Worm (Caenorhabditis elegans) whole organism, L2 larva: Measurements from ENCODE around the gene pfas-1.
A peak's percentile ranks its signal among the peaks of the same experiment; 100 is the strongest.

Experiments
- C34F6.9 ChIP-seq: fragments of 150-350 bp; optimal IDR thresholded peaks from 2 replicates; lab custom pipeline; 2014; ENCODE audit warnings: missing biosample characterization, missing genetic modification characterization
- F13H6.1 ChIP-seq: sonication (generic microtip); optimal IDR thresholded peaks from 2 replicates; lab custom pipeline; 2016; ENCODE audit warnings: missing genetic modification characterization, missing compliant biosample characterization
- R02D3.7 ChIP-seq: fragments of 150-350 bp; optimal IDR thresholded peaks from 2 replicates; lab custom pipeline; 2014; ENCODE audit warnings: missing biosample characterization, missing genetic modification characterization
- Y55F3AM.14 ChIP-seq: fragments of 200-800 bp; sonication (Bioruptor generic); optimal IDR thresholded peaks from 2 replicates; lab custom pipeline; 2018; ENCODE audit warnings: mild to moderate bottlenecking, missing genetic modification characterization, missing compliant biosample characterization
- ZK546.5 ChIP-seq: sonication (generic microtip); optimal IDR thresholded peaks from 2 replicates; lab custom pipeline; 2017; ENCODE audit warnings: missing biosample characterization, missing genetic modification characterization
- alr-1 ChIP-seq: fragments of 150-350 bp; optimal IDR thresholded peaks from 2 replicates; lab custom pipeline; 2014; ENCODE audit warnings: missing biosample characterization, missing genetic modification characterization
- aly-2 ChIP-seq: fragments of 150-350 bp; optimal IDR thresholded peaks from 2 replicates; lab custom pipeline; 2014; ENCODE audit warnings: missing biosample characterization, missing genetic modification characterization
- ama-1 ChIP-seq: fragments of 150-350 bp; optimal IDR thresholded peaks from 2 replicates; lab custom pipeline; 2018; ENCODE audit warnings: inconsistent platforms
- blmp-1 ChIP-seq: sonication (generic microtip); optimal IDR thresholded peaks from 2 replicates; lab custom pipeline; 2017; ENCODE audit warnings: missing genetic modification characterization, mild to moderate bottlenecking, missing compliant biosample characterization, antibody characterized with exemption, moderate library complexity; ENCODE audit not compliant: insufficient read depth
- ceh-16 ChIP-seq: fragments of 150-350 bp; optimal IDR thresholded peaks from 2 replicates; lab custom pipeline; 2014; ENCODE audit warnings: missing biosample characterization, missing genetic modification characterization
- ceh-82 ChIP-seq: fragments of 150-350 bp; optimal IDR thresholded peaks from 2 replicates; lab custom pipeline; 2014; ENCODE audit warnings: missing biosample characterization, missing genetic modification characterization
- crh-2 ChIP-seq: sonication (generic microtip); optimal IDR thresholded peaks from 2 replicates; lab custom pipeline; 2017; ENCODE audit warnings: missing biosample characterization, missing genetic modification characterization
- dmd-4 ChIP-seq: sonication (generic microtip); optimal IDR thresholded peaks from 2 replicates; lab custom pipeline; 2017; ENCODE audit warnings: missing biosample characterization, missing genetic modification characterization
- egl-27 ChIP-seq: sonication (generic microtip); optimal IDR thresholded peaks from 3 replicates; lab custom pipeline; 2017; ENCODE audit warnings: missing biosample characterization, missing genetic modification reagents, missing genetic modification characterization
- elt-1 ChIP-seq: fragments of 150-350 bp; optimal IDR thresholded peaks from 2 replicates; lab custom pipeline; 2014; ENCODE audit warnings: missing biosample characterization, missing genetic modification characterization
- elt-3 ChIP-seq: sonication (generic microtip); optimal IDR thresholded peaks from 2 replicates; lab custom pipeline; 2017; ENCODE audit warnings: missing biosample characterization, missing genetic modification characterization
- fos-1 ChIP-seq: fragments of 150-350 bp; optimal IDR thresholded peaks from 2 replicates; lab custom pipeline; 2014; ENCODE audit warnings: missing biosample characterization, missing genetic modification characterization
- gmeb-1 ChIP-seq: fragments of 150-350 bp; optimal IDR thresholded peaks from 2 replicates; lab custom pipeline; 2014; ENCODE audit warnings: missing biosample characterization, missing genetic modification characterization
- lin-11 ChIP-seq: fragments of 150-350 bp; sonication (generic microtip); optimal IDR thresholded peaks from 2 replicates; lab custom pipeline; 2014; ENCODE audit warnings: missing biosample characterization, missing genetic modification characterization, inconsistent platforms, mixed read lengths
- lin-13 ChIP-seq: fragments of 150-350 bp; optimal IDR thresholded peaks from 2 replicates; lab custom pipeline; 2014; ENCODE audit warnings: missing biosample characterization, missing genetic modification reagents, missing genetic modification characterization
- lin-39 ChIP-seq: fragments of 150-350 bp; optimal IDR thresholded peaks from 2 replicates; lab custom pipeline; 2014; ENCODE audit warnings: missing biosample characterization, missing genetic modification reagents, missing genetic modification characterization
- lsy-2 ChIP-seq, 2 experiments: fragments of 150-350 bp in 1 of 2; sonication (generic microtip) in 1 of 2; optimal IDR thresholded peaks; 2 replicates each; lab custom pipeline; 2014 to 2017; ENCODE audit warnings: missing biosample characterization in 2 of 2, missing genetic modification characterization in 2 of 2
- mab-5 ChIP-seq: fragments of 150-350 bp; optimal IDR thresholded peaks from 2 replicates; lab custom pipeline; 2014; ENCODE audit warnings: missing biosample characterization, missing genetic modification characterization
- mbf-1 ChIP-seq: sonication (generic microtip); optimal IDR thresholded peaks from 2 replicates; lab custom pipeline; 2017; ENCODE audit warnings: missing biosample characterization, missing genetic modification characterization
- mdl-1 ChIP-seq, 2 experiments: fragments of 150-350 bp in 1 of 2; sonication (generic microtip) in 1 of 2; optimal IDR thresholded peaks; 2 replicates each; lab custom pipeline; 2017; ENCODE audit warnings: missing biosample characterization in 2 of 2, missing genetic modification characterization in 2 of 2
- nhr-10 ChIP-seq: sonication (generic microtip); optimal IDR thresholded peaks from 2 replicates; lab custom pipeline; 2017; ENCODE audit warnings: missing biosample characterization, missing genetic modification characterization
- nhr-11 ChIP-seq: fragments of 150-350 bp; optimal IDR thresholded peaks from 2 replicates; lab custom pipeline; 2014; ENCODE audit warnings: missing biosample characterization, missing genetic modification characterization
- nhr-12 ChIP-seq: fragments of 150-350 bp; optimal IDR thresholded peaks from 2 replicates; lab custom pipeline; 2014; ENCODE audit warnings: missing biosample characterization, missing genetic modification characterization
- nhr-129 ChIP-seq: fragments of 150-350 bp; optimal IDR thresholded peaks from 2 replicates; lab custom pipeline; 2014; ENCODE audit warnings: missing biosample characterization, missing genetic modification characterization
- nhr-21 ChIP-seq: fragments of 150-350 bp; optimal IDR thresholded peaks from 2 replicates; lab custom pipeline; 2014; ENCODE audit warnings: missing biosample characterization, missing genetic modification characterization
- nhr-23 ChIP-seq: fragments of 150-350 bp; optimal IDR thresholded peaks from 2 replicates; lab custom pipeline; 2014; ENCODE audit warnings: missing biosample characterization, missing genetic modification reagents, missing genetic modification characterization
- nhr-237 ChIP-seq: fragments of 150-350 bp; optimal IDR thresholded peaks from 2 replicates; lab custom pipeline; 2014; ENCODE audit warnings: missing biosample characterization, missing genetic modification characterization
- nhr-25 ChIP-seq: fragments of 150-350 bp; sonication (generic microtip); optimal IDR thresholded peaks from 3 replicates; lab custom pipeline; 2014; ENCODE audit warnings: missing biosample characterization, missing genetic modification characterization
- nhr-6 ChIP-seq: fragments of 150-350 bp; optimal IDR thresholded peaks from 2 replicates; lab custom pipeline; 2014; ENCODE audit warnings: missing biosample characterization, missing genetic modification characterization
- nhr-77 ChIP-seq: fragments of 150-350 bp; optimal IDR thresholded peaks from 2 replicates; lab custom pipeline; 2014; ENCODE audit warnings: missing biosample characterization, missing genetic modification characterization
- peb-1 ChIP-seq: fragments of 150-350 bp; optimal IDR thresholded peaks from 2 replicates; lab custom pipeline; 2014; ENCODE audit warnings: missing biosample characterization, missing genetic modification characterization
- sem-4 ChIP-seq: fragments of 150-350 bp; optimal IDR thresholded peaks from 2 replicates; lab custom pipeline; 2014; ENCODE audit warnings: missing biosample characterization, missing genetic modification reagents, missing genetic modification characterization
- skn-1 ChIP-seq: sonication (generic microtip); optimal IDR thresholded peaks from 2 replicates; lab custom pipeline; 2017; ENCODE audit warnings: missing biosample characterization, missing genetic modification characterization
- sma-3 ChIP-seq: sonication (generic microtip); optimal IDR thresholded peaks from 2 replicates; lab custom pipeline; 2016; ENCODE audit warnings: missing genetic modification reagents, missing genetic modification characterization, missing compliant biosample characterization
- sma-9 ChIP-seq, 2 experiments: fragments of 150-350 bp in 1 of 2; sonication (generic microtip) in 1 of 2; optimal IDR thresholded peaks; 2 replicates each; lab custom pipeline; 2014 to 2016; ENCODE audit warnings: missing genetic modification characterization in 2 of 2, mild to moderate bottlenecking in 1 of 2, missing biosample characterization in 1 of 2, missing compliant biosample characterization in 1 of 2, missing genetic modification reagents in 1 of 2, moderate library complexity in 1 of 2
- snpc-4 ChIP-seq: fragments of 150-350 bp; optimal IDR thresholded peaks from 2 replicates; lab custom pipeline; 2014; ENCODE audit warnings: missing biosample characterization, missing genetic modification characterization
- unc-39 ChIP-seq: fragments of 150-350 bp; optimal IDR thresholded peaks from 2 replicates; lab custom pipeline; 2014; ENCODE audit warnings: missing biosample characterization, missing genetic modification characterization
- unc-55 ChIP-seq: fragments of 150-350 bp; sonication (generic microtip); optimal IDR thresholded peaks from 3 replicates; lab custom pipeline; 2014; ENCODE audit warnings: missing biosample characterization, missing genetic modification reagents, missing genetic modification characterization
- unc-62 ChIP-seq: fragments of 150-350 bp; optimal IDR thresholded peaks from 2 replicates; lab custom pipeline; 2014; ENCODE audit warnings: missing biosample characterization, missing genetic modification reagents, missing genetic modification characterization
- zag-1 ChIP-seq: fragments of 150-350 bp; optimal IDR thresholded peaks from 2 replicates; lab custom pipeline; 2014; ENCODE audit warnings: missing biosample characterization, missing genetic modification characterization
- ztf-1 ChIP-seq: fragments of 200-800 bp; sonication (Bioruptor generic); conservative IDR thresholded peaks from 2 replicates; pipeline ENCODE4 v1.3.6; 2022; ENCODE audit warnings: missing genetic modification characterization, missing compliant biosample characterization
- ztf-11 ChIP-seq: sonication (generic microtip); optimal IDR thresholded peaks from 2 replicates; lab custom pipeline; 2017; ENCODE audit warnings: missing biosample characterization, missing genetic modification characterization
- ztf-4 ChIP-seq: fragments of 150-350 bp; optimal IDR thresholded peaks from 2 replicates; lab custom pipeline; 2014; ENCODE audit warnings: missing biosample characterization, missing genetic modification characterization

pfas-1 gene

DNA sequence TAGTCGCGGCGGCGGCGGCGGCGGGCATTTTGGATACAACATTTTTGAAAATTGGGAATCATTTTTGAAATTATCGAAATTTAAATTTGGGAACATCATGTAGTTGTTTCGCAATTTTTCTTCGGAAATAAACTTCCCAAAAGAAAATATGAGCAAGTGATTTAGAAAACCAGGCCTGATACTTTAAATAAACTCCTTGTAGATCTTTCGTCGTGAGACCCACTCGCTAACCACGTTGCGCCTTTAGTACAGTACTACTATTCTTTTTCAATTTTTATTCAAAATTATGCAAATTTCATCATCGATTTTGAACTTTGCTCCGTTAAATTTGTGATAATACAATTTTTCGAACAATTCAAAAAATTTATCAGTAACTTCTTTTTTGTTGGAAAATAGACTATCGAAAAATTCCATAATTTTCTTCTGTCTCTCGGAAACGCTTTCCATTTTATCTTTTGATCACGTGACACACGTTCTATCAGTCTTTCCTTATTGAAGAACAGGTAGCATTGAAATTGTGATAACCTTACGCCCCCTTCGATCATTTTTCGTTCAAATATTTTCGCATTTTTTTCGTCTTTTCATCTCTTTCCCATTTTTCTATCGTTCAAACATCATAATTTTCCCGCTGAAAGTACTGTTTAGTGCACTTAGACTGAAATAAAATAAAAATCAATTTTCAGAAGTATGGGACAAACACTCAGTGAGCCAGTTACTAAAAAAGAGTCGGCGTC is 6.9 kb upstream of the pfas-1 start, which contains the start of gene ppm-2:
Gene ppm-2 (plus strand): TSS at position 684 of the 734 bp plus-strand sequence.
- TF ChIP-seq zag-1 (tag; lab: Kevin White, UChicago) (no peak), fos-1 (peak; percentile 35), ztf-11 (tag; lab: Kevin White, UChicago) (no peak), nhr-23 (tag; lab: Kevin White, UChicago) (no peak), sma-9 (GFP tag; optimal IDR thresholded peaks at IDR 0.05; lab: Kevin White, UChicago) (peak; percentile 64), sma-9 (tag; optimal IDR thresholded peaks at IDR 0.05; lab: Kevin White, UChicago) (no peak), sma-3 (GFP tag; lab: Kevin White, UChicago) (peak; percentile 0), ztf-4 (tag; lab: Kevin White, UChicago) (peak; percentile 7), dmd-4 (tag; lab: Kevin White, UChicago) (no peak), gmeb-1 (tag; lab: Kevin White, UChicago) (peak; percentile 52), egl-27 (tag; lab: Kevin White, UChicago) (no peak), ama-1 (peak; percentile 36)

ce11 chrIII:4649363-4649768 is 6.3 kb upstream of the pfas-1 start:
- TF ChIP-seq F13H6.1 (tag; lab: Kevin White, UChicago): peak; percentile 98
- TF ChIP-seq lin-11 (tag; lab: Kevin White, UChicago): peak; percentile 94
- peak; percentile 65 for TF ChIP-seq skn-1 (tag; lab: Kevin White, UChicago)
- TF ChIP-seq ztf-1 (GFP tag; lab: Robert Waterston, UW): no peak
- peak; percentile 13 for TF ChIP-seq nhr-12
- TF ChIP-seq ztf-4 (tag; lab: Kevin White, UChicago): peak; percentile 54
- TF ChIP-seq mbf-1 (tag; lab: Kevin White, UChicago): no peak
- peak; percentile 99 for TF ChIP-seq sma-9 (GFP tag; optimal IDR thresholded peaks at IDR 0.05; lab: Kevin White, UChicago)
- peak; percentile 87 for TF ChIP-seq sma-9 (tag; optimal IDR thresholded peaks at IDR 0.05; lab: Kevin White, UChicago)
- TF ChIP-seq nhr-237 (tag; lab: Kevin White, UChicago): no peak
- peak; percentile 97 for TF ChIP-seq sma-3 (GFP tag; lab: Kevin White, UChicago)
- TF ChIP-seq egl-27 (tag; lab: Kevin White, UChicago): peak; percentile 94
- TF ChIP-seq dmd-4 (tag; lab: Kevin White, UChicago): no peak
- no peak for TF ChIP-seq ama-1
- TF ChIP-seq blmp-1: peak; percentile 89
- TF ChIP-seq elt-3 (tag; lab: Kevin White, UChicago): no peak
- TF ChIP-seq nhr-6 (tag; lab: Kevin White, UChicago): peak; percentile 88
- no peak for TF ChIP-seq alr-1 (tag; lab: Kevin White, UChicago)
- no peak for TF ChIP-seq ZK546.5 (tag; lab: Kevin White, UChicago)
- TF ChIP-seq aly-2 (tag; lab: Kevin White, UChicago): no peak
- TF ChIP-seq peb-1 (tag; lab: Kevin White, UChicago): no peak
- TF ChIP-seq lin-39: no peak
- TF ChIP-seq ztf-11 (tag; lab: Kevin White, UChicago): no peak
- peak; percentile 81 for TF ChIP-seq lin-13 (GFP tag; lab: Kevin White, UChicago)
- TF ChIP-seq elt-1 (tag; lab: Kevin White, UChicago): no peak
- TF ChIP-seq unc-39 (tag; lab: Kevin White, UChicago): no peak
- TF ChIP-seq nhr-77: no peak
- TF ChIP-seq sem-4 (tag; lab: Kevin White, UChicago): peak; percentile 95
- peak; percentile 92 for TF ChIP-seq crh-2 (tag; lab: Kevin White, UChicago)
- peak; percentile 97 for TF ChIP-seq nhr-129 (tag; lab: Kevin White, UChicago)
- TF ChIP-seq ceh-16 (tag; lab: Kevin White, UChicago): no peak
- peak; percentile 86 for TF ChIP-seq zag-1 (tag; lab: Kevin White, UChicago)
- TF ChIP-seq nhr-21 (tag; lab: Kevin White, UChicago): peak; percentile 98
- peak; percentile 81 for TF ChIP-seq gmeb-1 (tag; lab: Kevin White, UChicago)
- TF ChIP-seq lsy-2 (tag; optimal IDR thresholded peaks at IDR 0.05; lab: Kevin White, UChicago): peak; percentile 41 to 93
- TF ChIP-seq snpc-4 (tag; lab: Kevin White, UChicago): peak; percentile 55
- peak; percentile 89 for TF ChIP-seq unc-55
- TF ChIP-seq nhr-25 (tag; lab: Kevin White, UChicago): peak; percentile 96
- TF ChIP-seq C34F6.9 (tag; lab: Kevin White, UChicago): peak; percentile 99
- TF ChIP-seq nhr-10 (tag; lab: Kevin White, UChicago): peak; percentile 7
- no peak for TF ChIP-seq nhr-23 (tag; lab: Kevin White, UChicago)
- peak; percentile 99 for TF ChIP-seq mdl-1 (tag; optimal IDR thresholded peaks at IDR 0.05; lab: Kevin White, UChicago)
- no peak for TF ChIP-seq unc-62
- TF ChIP-seq R02D3.7 (tag; lab: Kevin White, UChicago): no peak
- no peak for TF ChIP-seq nhr-11 (tag; lab: Kevin White, UChicago)
- TF ChIP-seq Y55F3AM.14 (GFP tag; lab: Kevin White, UChicago): peak; percentile 91
- peak; percentile 98 for TF ChIP-seq fos-1
- TF ChIP-seq mab-5 (tag; lab: Kevin White, UChicago): peak; percentile 58
- TF ChIP-seq ceh-82: peak; percentile 39
